Worm (Caenorhabditis elegans): ENCODE measurements around the gene sid-1.

sid-1 gene

DNA sequence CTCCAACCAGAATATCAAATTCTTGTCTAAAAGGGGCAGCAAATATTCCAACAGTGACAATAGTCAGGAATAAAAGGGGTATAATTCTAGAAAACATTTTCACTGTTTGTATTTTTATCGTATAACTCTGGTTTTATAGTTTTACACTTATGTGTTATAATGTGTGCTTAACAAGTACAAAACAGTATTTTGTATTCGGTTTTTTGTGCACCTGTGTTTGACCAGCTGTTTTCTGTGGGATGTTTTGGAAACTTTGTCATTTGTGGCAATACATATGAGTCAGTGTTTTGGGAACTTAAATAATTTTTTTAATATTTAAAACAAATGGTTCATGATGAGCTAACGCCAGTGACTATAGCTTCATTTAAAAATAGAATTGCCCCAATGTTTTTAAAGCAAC lies 26.6 kb downstream of the sid-1 start, which contains the start of gene F14F9.6:
TSS of gene F14F9.6 (minus strand) at position 101 of the 400 bp plus-strand sequence.
- TF ChIP-seq tra-4 (tag; optimal IDR thresholded peaks at IDR 0.05) (no peak), hmbx-1 (tag; optimal IDR thresholded peaks at IDR 0.05) (no peak), F13C5.2 (tag; optimal IDR thresholded peaks at IDR 0.05) (no peak), hnd-1 (tag; optimal IDR thresholded peaks at IDR 0.05) (no peak)

DNA sequence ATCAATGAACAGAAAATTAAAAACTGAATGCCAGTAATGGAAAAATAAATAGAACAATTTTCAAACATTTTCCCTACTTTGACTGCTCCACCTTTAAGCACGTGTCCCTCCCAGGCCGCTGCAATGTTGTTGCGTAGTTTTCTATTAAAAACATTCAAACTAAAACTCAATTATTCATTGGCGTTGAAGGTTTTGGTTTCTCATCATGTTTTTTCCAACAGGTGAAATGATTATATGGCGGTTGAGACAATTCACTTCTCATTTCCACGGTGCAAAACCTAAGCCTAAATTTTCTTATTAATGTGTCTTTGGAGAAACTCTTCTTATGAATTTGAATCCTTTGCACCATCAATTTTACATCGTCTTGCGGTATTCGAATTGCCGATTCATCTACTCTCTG lies 31.1 kb downstream of the sid-1 start, which contains the start of gene srh-130:
TSS of gene srh-130 (plus strand) at position 301 of the 400 bp plus-strand sequence.
- no peak for TF ChIP-seq tbx-37 (GFP tag; conservative IDR thresholded peaks at IDR 0.05)
- no peak for TF ChIP-seq scrt-1 (GFP tag; IDR thresholded peaks at IDR 0.05)
- no peak for TF ChIP-seq tbx-11 (GFP tag; IDR thresholded peaks at IDR 0.05)
- no peak for TF ChIP-seq ceh-36 (tag; optimal IDR thresholded peaks at IDR 0.05)
- TF ChIP-seq ama-1 (optimal IDR thresholded peaks at IDR 0.05), result no peak
- TF ChIP-seq ets-7 (tag; optimal IDR thresholded peaks at IDR 0.05), result no peak
- TF ChIP-seq ceh-13 (GFP tag; optimal IDR thresholded peaks at IDR 0.05), result no peak
- no peak for TF ChIP-seq sea-1 (GFP tag; conservative IDR thresholded peaks at IDR 0.05)
- TF ChIP-seq aly-1 (tag; optimal IDR thresholded peaks at IDR 0.05), result no peak
- no peak for TF ChIP-seq pes-1 (GFP tag; IDR thresholded peaks at IDR 0.05)
- TF ChIP-seq flt-1 (GFP tag; IDR thresholded peaks at IDR 0.05), result no peak
- TF ChIP-seq tra-4 (tag; optimal IDR thresholded peaks at IDR 0.05), result no peak
- TF ChIP-seq B0310.2 (tag; optimal IDR thresholded peaks at IDR 0.05), result no peak
- TF ChIP-seq hmg-4 (GFP tag; optimal IDR thresholded peaks at IDR 0.05), result no peak
- TF ChIP-seq F13C5.2 (tag; optimal IDR thresholded peaks at IDR 0.05), result no peak
- no peak for TF ChIP-seq hmbx-1 (tag; optimal IDR thresholded peaks at IDR 0.05)
- no peak for TF ChIP-seq hnd-1 (tag; optimal IDR thresholded peaks at IDR 0.05)

DNA sequence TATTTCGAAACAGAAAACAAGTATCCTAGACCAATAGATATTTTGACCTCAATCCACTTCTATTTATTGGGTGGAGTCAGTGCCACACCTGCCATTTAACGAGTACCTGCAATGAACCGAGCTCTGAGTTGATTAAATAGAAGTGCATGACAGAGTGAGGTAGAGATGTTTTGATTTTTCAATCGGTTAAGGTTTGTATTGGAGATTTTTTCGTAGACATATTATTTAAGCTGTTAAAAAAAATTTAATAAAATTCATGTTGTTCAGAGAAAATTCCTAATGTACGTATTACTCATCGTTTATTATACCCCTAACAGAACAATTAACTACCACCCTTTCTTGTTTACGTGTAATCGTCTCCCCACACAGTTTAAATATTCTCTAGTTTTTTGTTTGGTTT lies 35.7 kb downstream of the sid-1 start, which contains the start of gene srx-38:
TSS of gene srx-38 (minus strand) at position 101 of the 400 bp plus-strand sequence.
- TF ChIP-seq aly-1 (tag; optimal IDR thresholded peaks at IDR 0.05) (no peak), ets-7 (tag; optimal IDR thresholded peaks at IDR 0.05) (no peak), tra-4 (tag; optimal IDR thresholded peaks at IDR 0.05) (no peak), tbx-11 (GFP tag; IDR thresholded peaks at IDR 0.05) (no peak), hmbx-1 (tag; optimal IDR thresholded peaks at IDR 0.05) (no peak), ceh-13 (GFP tag; optimal IDR thresholded peaks at IDR 0.05) (no peak), hnd-1 (tag; optimal IDR thresholded peaks at IDR 0.05) (no peak), flt-1 (GFP tag; IDR thresholded peaks at IDR 0.05) (no peak), tbx-37 (GFP tag; conservative IDR thresholded peaks at IDR 0.05) (no peak), B0310.2 (tag; optimal IDR thresholded peaks at IDR 0.05) (no peak)

DNA sequence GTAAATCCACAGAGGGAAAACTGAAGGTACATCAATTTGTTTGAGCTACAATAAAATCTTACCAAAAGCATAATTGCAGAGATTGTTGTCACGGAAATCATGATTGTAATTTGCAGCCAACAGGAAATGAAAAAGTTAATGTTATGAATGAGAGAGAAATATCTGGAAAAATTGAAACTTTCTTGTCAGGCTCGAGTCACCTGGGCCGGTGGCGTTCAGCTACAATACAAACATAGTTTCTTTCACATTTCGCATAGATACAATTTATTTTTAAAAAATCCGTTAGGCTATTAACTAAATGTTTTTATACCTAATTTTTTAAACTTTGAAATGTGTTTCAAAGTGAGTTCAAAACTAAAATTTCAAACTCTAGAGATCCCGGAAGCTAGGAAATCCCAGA lies 37.9 kb downstream of the sid-1 start, which contains the start of gene srx-39:
TSS of gene srx-39 (minus strand) at position 101 of the 400 bp plus-strand sequence.
- no peak for TF ChIP-seq sea-1 (GFP tag; conservative IDR thresholded peaks at IDR 0.05)
- TF ChIP-seq ceh-13 (GFP tag; optimal IDR thresholded peaks at IDR 0.05), result no peak
- TF ChIP-seq B0310.2 (tag; optimal IDR thresholded peaks at IDR 0.05), result no peak
- no peak for TF ChIP-seq hmg-4 (GFP tag; optimal IDR thresholded peaks at IDR 0.05)
- no peak for TF ChIP-seq ets-7 (tag; optimal IDR thresholded peaks at IDR 0.05)
- no peak for TF ChIP-seq hmbx-1 (tag; optimal IDR thresholded peaks at IDR 0.05)
- no peak for TF ChIP-seq tra-4 (tag; optimal IDR thresholded peaks at IDR 0.05)
- TF ChIP-seq aly-1 (tag; optimal IDR thresholded peaks at IDR 0.05), result no peak
- no peak for TF ChIP-seq F13C5.2 (tag; optimal IDR thresholded peaks at IDR 0.05)
- no peak for TF ChIP-seq flt-1 (GFP tag; IDR thresholded peaks at IDR 0.05)
- no peak for TF ChIP-seq tbx-37 (GFP tag; conservative IDR thresholded peaks at IDR 0.05)
- no peak for TF ChIP-seq hnd-1 (tag; optimal IDR thresholded peaks at IDR 0.05)
- no peak for TF ChIP-seq ama-1 (optimal IDR thresholded peaks at IDR 0.05)
- TF ChIP-seq ceh-36 (tag; optimal IDR thresholded peaks at IDR 0.05), result no peak
- no peak for TF ChIP-seq pes-1 (GFP tag; IDR thresholded peaks at IDR 0.05)
- TF ChIP-seq tbx-11 (GFP tag; IDR thresholded peaks at IDR 0.05), result no peak
- no peak for TF ChIP-seq scrt-1 (GFP tag; IDR thresholded peaks at IDR 0.05)

DNA sequence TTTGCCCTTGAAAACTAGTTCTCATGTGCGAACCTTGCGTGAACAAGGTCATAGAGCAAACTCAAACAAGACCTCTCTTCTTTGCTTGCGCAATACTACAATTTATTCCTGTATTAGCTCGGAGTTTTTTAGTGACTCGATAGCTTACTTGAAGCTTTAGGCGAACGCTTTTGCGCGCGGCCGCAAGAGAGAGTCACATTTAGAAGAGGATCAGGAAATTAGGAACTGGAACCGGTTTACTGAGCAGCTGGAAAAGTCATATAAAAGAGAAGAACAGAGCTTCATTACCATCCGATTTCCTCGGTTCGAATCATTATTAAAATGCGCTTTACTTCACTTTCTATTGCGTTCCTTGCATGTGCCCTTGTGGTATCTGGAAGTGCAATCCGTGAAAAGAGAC lies 38.5 kb downstream of the sid-1 start, which contains the start of gene abu-15:
TSS of gene abu-15 (plus strand) at position 301 of the 400 bp plus-strand sequence.
- TF ChIP-seq aly-1 (tag; optimal IDR thresholded peaks at IDR 0.05), result no peak
- TF ChIP-seq ama-1 (optimal IDR thresholded peaks at IDR 0.05), result no peak
- no peak for TF ChIP-seq tbx-11 (GFP tag; IDR thresholded peaks at IDR 0.05)
- no peak for TF ChIP-seq F13C5.2 (tag; optimal IDR thresholded peaks at IDR 0.05)
- TF ChIP-seq sea-1 (GFP tag; conservative IDR thresholded peaks at IDR 0.05), result no peak
- no peak for TF ChIP-seq ets-7 (tag; optimal IDR thresholded peaks at IDR 0.05)

DNA sequence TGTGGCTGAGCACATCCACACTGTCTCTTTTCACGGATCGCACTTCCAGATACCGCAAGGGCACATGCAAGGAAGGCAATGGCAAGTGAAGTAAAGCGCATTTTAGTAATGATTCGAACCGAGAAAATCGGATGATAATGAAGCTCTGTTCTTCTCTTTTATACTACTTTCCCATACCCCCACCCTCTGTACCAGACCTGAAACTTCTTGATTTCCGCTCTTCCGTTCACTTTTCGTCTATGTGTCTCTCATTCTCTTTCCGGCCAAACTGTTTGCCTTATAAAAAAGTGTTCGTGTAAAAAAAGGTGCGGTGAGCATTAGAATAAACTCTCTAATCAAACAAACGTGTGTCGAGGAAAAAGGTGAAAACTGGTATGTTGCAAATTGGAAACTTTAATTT lies 42.0 kb downstream of the sid-1 start, which contains the start of gene abu-6:
TSS of gene abu-6 (minus strand) at position 101 of the 400 bp plus-strand sequence.
- TF ChIP-seq ama-1 (optimal IDR thresholded peaks at IDR 0.05), result no peak
- TF ChIP-seq aly-1 (tag; optimal IDR thresholded peaks at IDR 0.05), result no peak
- no peak for TF ChIP-seq F13C5.2 (tag; optimal IDR thresholded peaks at IDR 0.05)
- TF ChIP-seq pes-1 (GFP tag; IDR thresholded peaks at IDR 0.05), result no peak
- TF ChIP-seq ceh-13 (GFP tag; optimal IDR thresholded peaks at IDR 0.05), result no peak
- TF ChIP-seq sea-1 (GFP tag; conservative IDR thresholded peaks at IDR 0.05), result no peak

DNA sequence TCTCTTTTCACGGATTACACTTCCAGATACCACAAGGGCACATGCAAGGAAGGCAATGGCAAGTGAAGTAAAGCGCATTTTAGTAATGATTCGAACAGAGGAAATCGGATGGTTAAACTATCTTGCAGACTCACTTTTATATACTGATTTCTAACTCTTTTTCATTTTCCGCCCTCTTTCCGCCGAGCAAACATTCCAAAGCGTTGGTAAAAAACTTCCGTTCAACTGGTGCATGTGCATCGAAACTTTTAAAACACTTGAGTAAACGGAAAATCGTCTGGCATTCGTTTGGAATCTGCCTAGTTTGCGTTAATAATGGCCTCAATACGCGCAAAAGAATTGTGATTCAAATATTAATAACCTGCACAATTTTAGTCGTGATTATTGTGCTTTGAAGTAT lies 44.9 kb downstream of the sid-1 start, which contains the start of gene abu-7:
TSS of gene abu-7 (minus strand) at position 101 of the 400 bp plus-strand sequence.
- TF ChIP-seq tbx-11 (GFP tag; IDR thresholded peaks at IDR 0.05) (no peak), tbx-37 (GFP tag; conservative IDR thresholded peaks at IDR 0.05) (no peak), scrt-1 (GFP tag; IDR thresholded peaks at IDR 0.05) (no peak), aly-1 (tag; optimal IDR thresholded peaks at IDR 0.05) (no peak), F13C5.2 (tag; optimal IDR thresholded peaks at IDR 0.05) (no peak), ceh-13 (GFP tag; optimal IDR thresholded peaks at IDR 0.05) (no peak), ets-7 (tag; optimal IDR thresholded peaks at IDR 0.05) (no peak), ama-1 (optimal IDR thresholded peaks at IDR 0.05) (no peak), tra-4 (tag; optimal IDR thresholded peaks at IDR 0.05) (no peak), B0310.2 (tag; optimal IDR thresholded peaks at IDR 0.05) (no peak), hmg-4 (GFP tag; optimal IDR thresholded peaks at IDR 0.05) (no peak), ceh-36 (tag; optimal IDR thresholded peaks at IDR 0.05) (no peak), hmbx-1 (tag; optimal IDR thresholded peaks at IDR 0.05) (no peak), pes-1 (GFP tag; IDR thresholded peaks at IDR 0.05) (no peak), hnd-1 (tag; optimal IDR thresholded peaks at IDR 0.05) (no peak), flt-1 (GFP tag; IDR thresholded peaks at IDR 0.05) (no peak), sea-1 (GFP tag; conservative IDR thresholded peaks at IDR 0.05) (no peak)
